Fruit fly (Drosophila melanogaster): Measurements from ENCODE around the gene raskol.

The raskol gene

dm6 chrX:17709546-17710272 lies at the start of gene raskol, which contains the start of gene CG8173 (continued):
- TF ChIP-seq ATbp (GFP tag; optimal IDR thresholded peaks at IDR 0.05) (no peak), sob (GFP tag; IDR thresholded peaks at IDR 0.05) (peak; percentile 20; the same call in 1 of the 2 replicates), CG7928 (GFP tag; optimal IDR thresholded peaks at IDR 0.05) (no peak), CG2129 (GFP tag; IDR thresholded peaks at IDR 0.05; ENCODE audit: partially characterized antibody) (no peak), TFAM (GFP tag; optimal IDR thresholded peaks at IDR 0.05) (no peak), Sry-δ (GFP tag; optimal IDR thresholded peaks at IDR 0.05) (peak; percentile 59), tx (GFP tag; optimal IDR thresholded peaks at IDR 0.05) (no peak), lilli (GFP tag; optimal IDR thresholded peaks at IDR 0.05) (peak; percentile 28), CG1647 (GFP tag; optimal IDR thresholded peaks at IDR 0.05) (no peak), sc (optimal IDR thresholded peaks at IDR 0.05) (no peak), sc (GFP tag; optimal IDR thresholded peaks at IDR 0.05) (no peak), chinmo (GFP tag; IDR thresholded peaks at IDR 0.05; ENCODE audit: partially characterized antibody) (peak; percentile 62; the same call in 2 of the 4 replicates), CG2116 (GFP tag; optimal IDR thresholded peaks at IDR 0.05) (peak; percentile 85), CG3726 (GFP tag; IDR thresholded peaks at IDR 0.05) (no peak), D19B (GFP tag; optimal IDR thresholded peaks at IDR 0.05) (no peak), Jarid2 (GFP tag; optimal IDR thresholded peaks at IDR 0.05) (peak; percentile 92), pb (GFP tag; optimal IDR thresholded peaks at IDR 0.05) (no peak), trem (tag; optimal IDR thresholded peaks at IDR 0.05) (peak; percentile 46), MTF-1 (GFP tag; optimal IDR thresholded peaks at IDR 0.05; ENCODE audit: borderline replicate concordance) (peak; percentile 21), CG13624 (GFP tag; optimal IDR thresholded peaks at IDR 0.05) (peak; percentile 32), nerfin-2 (GFP tag; IDR thresholded peaks at IDR 0.05; ENCODE audit: partially characterized antibody) (0 out of 2 replicates have a peak, but pooled peaks have one; percentile 29), E2f1 (GFP tag; IDR thresholded peaks at IDR 0.05) (peak; percentile 51; the same call in 1 of the 2 replicates), ERR (GFP tag; optimal IDR thresholded peaks at IDR 0.05) (peak; percentile 3), kni (GFP tag; optimal IDR thresholded peaks at IDR 0.05) (peak; percentile 51), Ets97D (GFP tag; optimal IDR thresholded peaks at IDR 0.05) (peak; percentile 73), phol (tag; optimal IDR thresholded peaks at IDR 0.05) (peak; percentile 31), Antp (GFP tag; optimal IDR thresholded peaks at IDR 0.05) (no peak), bowl (GFP tag; IDR thresholded peaks at IDR 0.05) (no peak), E2f2 (GFP tag; IDR thresholded peaks at IDR 0.05) (peak; percentile 84), usp (GFP tag; optimal IDR thresholded peaks at IDR 0.05) (no peak), sima (GFP tag; optimal IDR thresholded peaks at IDR 0.05) (no peak), CkIIα-i1 (GFP tag; IDR thresholded peaks at IDR 0.05) (no peak), rib (GFP tag; IDR thresholded peaks at IDR 0.05) (peak; percentile 66; the same call in 1 of the 2 replicates), CG10267 (tag; optimal IDR thresholded peaks at IDR 0.05) (peak; percentile 78), gsb (GFP tag; IDR thresholded peaks at IDR 0.05) (no peak), CG16813 (GFP tag; IDR thresholded peaks at IDR 0.05; ENCODE audit: partially characterized antibody) (no peak), Oaz (GFP tag; IDR thresholded peaks at IDR 0.05) (no peak), CG1603 (tag; optimal IDR thresholded peaks at IDR 0.05) (peak; percentile 71), Adf1 (GFP tag; IDR thresholded peaks at IDR 0.05) (peak; percentile 12; the same call in 1 of the 2 replicates), MBD-R2 (GFP tag; IDR thresholded peaks at IDR 0.05) (0 out of 2 replicates have a peak, but pooled peaks have one; percentile 13), CG1602 (GFP tag; optimal IDR thresholded peaks at IDR 0.05) (no peak), zen2 (GFP tag; IDR thresholded peaks at IDR 0.05; ENCODE audit: partially characterized antibody) (no peak), luna (GFP tag; optimal IDR thresholded peaks at IDR 0.05) (no peak), CG17359 (tag; optimal IDR thresholded peaks at IDR 0.05) (peak; percentile 2), gro (GFP tag; optimal IDR thresholded peaks at IDR 0.05) (no peak), danr (GFP tag; IDR thresholded peaks at IDR 0.05) (no peak), CG4360 (GFP tag; IDR thresholded peaks at IDR 0.05) (peak; percentile 47), grau (tag; optimal IDR thresholded peaks at IDR 0.05) (no peak), Med (GFP tag) (peak; percentile 89), nerfin-1 (tag; optimal IDR thresholded peaks at IDR 0.05) (peak; percentile 12)
